Fruit fly (Drosophila melanogaster) Kc167 (cell line): ENCODE measurements around the gene CG9920.

ENCODE experiments used
- Myc ChIP-seq: fragments of >200 bp; optimal IDR thresholded peaks from 2 replicates; lab custom pipeline; 2017; ENCODE audit warnings: missing external identifiers
- Sin3A ChIP-seq: fragments of >200 bp; optimal IDR thresholded peaks from 2 replicates; lab custom pipeline; 2018; ENCODE audit warnings: missing external identifiers
- h ChIP-seq: fragments of >200 bp; optimal IDR thresholded peaks from 3 replicates; lab custom pipeline; 2018; ENCODE audit warnings: missing external identifiers
- insv ChIP-seq: fragments of >200 bp; optimal IDR thresholded peaks from 3 replicates; lab custom pipeline; 2018; ENCODE audit warnings: missing external identifiers
- psq ChIP-seq: fragments of >200 bp; optimal IDR thresholded peaks from 2 replicates; lab custom pipeline; 2017; ENCODE audit warnings: missing external identifiers
- ttk ChIP-seq: sonication (Bioruptor generic); optimal IDR thresholded peaks from 2 replicates; lab custom pipeline; 2017; ENCODE audit warnings: missing external identifiers

The CG9920 gene

dm6 chr3R:14057132-14057855 is 40.6 kb downstream of the CG9920 start:
- no peak for TF ChIP-seq Sin3A (lab: Kevin White, UChicago)
- no peak for TF ChIP-seq h
- TF ChIP-seq ttk (lab: Kevin White, UChicago) = no peak
- TF ChIP-seq Myc (lab: Kevin White, UChicago) = no peak
- TF ChIP-seq psq (lab: Kevin White, UChicago) = no peak
- no peak for TF ChIP-seq insv (lab: Kevin White, UChicago)

- TF ChIP-seq h (no peak), Myc (lab: Kevin White, UChicago) (no peak), psq (lab: Kevin White, UChicago) (no peak), insv (lab: Kevin White, UChicago) (no peak), Sin3A (lab: Kevin White, UChicago) (no peak), ttk (lab: Kevin White, UChicago) (no peak)
Measured at dm6 chr3R:14056320-14057053, 41.4 kb downstream of the CG9920 start, which contains the start of gene foxo. Gene foxo (plus strand): TSS chr3R:14056945.

- no peak for TF ChIP-seq psq (lab: Kevin White, UChicago)
- no peak for TF ChIP-seq insv (lab: Kevin White, UChicago)
- no peak for TF ChIP-seq Sin3A (lab: Kevin White, UChicago)
- no peak for TF ChIP-seq ttk (lab: Kevin White, UChicago)
- TF ChIP-seq h = no peak
- no peak for TF ChIP-seq Myc (lab: Kevin White, UChicago)
Measured at dm6 chr3R:14055944-14056319, 41.9 kb downstream of the CG9920 start.

DNA sequence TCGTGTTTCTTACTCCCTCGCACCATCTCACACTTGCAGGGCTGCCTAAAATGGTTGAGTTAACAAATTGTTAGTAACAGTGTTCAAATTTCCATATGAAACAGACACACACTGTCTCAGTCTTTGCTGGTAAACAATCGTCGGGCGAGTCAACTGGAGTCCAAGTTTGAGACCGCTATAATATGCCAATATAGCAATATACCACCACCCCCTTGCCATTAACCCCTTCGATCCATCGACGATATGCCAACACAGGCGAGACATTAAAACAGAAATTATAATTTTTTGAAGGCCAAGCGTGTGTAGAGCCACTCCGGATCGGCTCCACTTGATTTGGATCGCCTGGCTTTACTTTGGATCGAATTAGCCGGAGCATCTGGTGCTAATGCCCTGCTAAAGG is 43.8 kb downstream of the CG9920 start:
- TF ChIP-seq insv (lab: Kevin White, UChicago) (no peak), Myc (lab: Kevin White, UChicago) (no peak), psq (lab: Kevin White, UChicago) (no peak), Sin3A (lab: Kevin White, UChicago) (no peak), ttk (lab: Kevin White, UChicago) (no peak), h (no peak)

- TF ChIP-seq Myc (lab: Kevin White, UChicago) (no peak), ttk (lab: Kevin White, UChicago) (no peak), insv (lab: Kevin White, UChicago) (no peak), h (no peak), psq (lab: Kevin White, UChicago) (no peak), Sin3A (lab: Kevin White, UChicago) (no peak)
Measured at dm6 chr3R:14053037-14053808, 44.7 kb downstream of the CG9920 start.

dm6 chr3R:14052182-14053036 is 45.5 kb downstream of the CG9920 start:
- no peak for TF ChIP-seq insv (lab: Kevin White, UChicago)
- TF ChIP-seq ttk (lab: Kevin White, UChicago) = no peak
- TF ChIP-seq h = no peak

dm6 chr3R:14051391-14051852 is 46.5 kb downstream of the CG9920 start:
- no peak for TF ChIP-seq ttk (lab: Kevin White, UChicago)
- TF ChIP-seq psq (lab: Kevin White, UChicago) = no peak
- no peak for TF ChIP-seq Sin3A (lab: Kevin White, UChicago)
- TF ChIP-seq insv (lab: Kevin White, UChicago) = no peak
- no peak for TF ChIP-seq h
- TF ChIP-seq Myc (lab: Kevin White, UChicago) = no peak

DNA sequence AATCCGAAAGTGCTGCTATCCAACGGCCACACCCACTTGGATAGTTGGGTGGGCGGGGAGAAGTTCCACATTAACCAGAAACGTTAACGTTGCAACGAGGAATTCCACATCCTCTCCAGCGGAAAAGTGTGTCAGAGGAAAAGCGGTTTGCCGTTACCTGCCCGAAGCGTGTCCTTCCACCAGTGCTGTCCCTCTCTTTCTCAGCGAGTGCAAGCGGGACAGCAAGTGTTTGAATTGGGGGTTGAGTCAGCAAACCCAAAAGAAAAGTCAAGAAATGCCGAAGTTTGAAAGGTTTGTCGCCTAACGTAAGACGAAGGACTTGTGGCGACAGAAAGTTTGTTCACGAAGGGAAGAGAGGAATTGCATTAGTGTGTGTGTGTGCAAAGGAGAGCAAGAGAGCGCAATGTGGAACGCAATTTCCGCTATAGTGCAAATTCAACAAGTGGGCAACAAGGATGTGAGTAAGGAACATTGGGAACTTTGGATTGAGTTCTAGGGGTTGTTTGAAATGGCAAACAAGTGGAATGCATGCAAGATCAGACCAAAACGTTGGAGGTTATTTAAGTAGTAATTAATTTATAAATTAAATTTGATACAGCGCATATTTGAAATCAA is 47.2 kb downstream of the CG9920 start:
- TF ChIP-seq h (no peak), Sin3A (lab: Kevin White, UChicago) (no peak), insv (lab: Kevin White, UChicago) (no peak), ttk (lab: Kevin White, UChicago) (no peak), Myc (lab: Kevin White, UChicago) (no peak)

dm6 chr3R:14048702-14049142 is 49.2 kb downstream of the CG9920 start:
- TF ChIP-seq ttk (lab: Kevin White, UChicago) (no peak), insv (lab: Kevin White, UChicago) (no peak), Sin3A (lab: Kevin White, UChicago) (no peak), psq (lab: Kevin White, UChicago) (no peak), Myc (lab: Kevin White, UChicago) (no peak), h (no peak)
